Fruit fly (Drosophila melanogaster): ENCODE results near the gene ranshi.

Gene ranshi

DNA sequence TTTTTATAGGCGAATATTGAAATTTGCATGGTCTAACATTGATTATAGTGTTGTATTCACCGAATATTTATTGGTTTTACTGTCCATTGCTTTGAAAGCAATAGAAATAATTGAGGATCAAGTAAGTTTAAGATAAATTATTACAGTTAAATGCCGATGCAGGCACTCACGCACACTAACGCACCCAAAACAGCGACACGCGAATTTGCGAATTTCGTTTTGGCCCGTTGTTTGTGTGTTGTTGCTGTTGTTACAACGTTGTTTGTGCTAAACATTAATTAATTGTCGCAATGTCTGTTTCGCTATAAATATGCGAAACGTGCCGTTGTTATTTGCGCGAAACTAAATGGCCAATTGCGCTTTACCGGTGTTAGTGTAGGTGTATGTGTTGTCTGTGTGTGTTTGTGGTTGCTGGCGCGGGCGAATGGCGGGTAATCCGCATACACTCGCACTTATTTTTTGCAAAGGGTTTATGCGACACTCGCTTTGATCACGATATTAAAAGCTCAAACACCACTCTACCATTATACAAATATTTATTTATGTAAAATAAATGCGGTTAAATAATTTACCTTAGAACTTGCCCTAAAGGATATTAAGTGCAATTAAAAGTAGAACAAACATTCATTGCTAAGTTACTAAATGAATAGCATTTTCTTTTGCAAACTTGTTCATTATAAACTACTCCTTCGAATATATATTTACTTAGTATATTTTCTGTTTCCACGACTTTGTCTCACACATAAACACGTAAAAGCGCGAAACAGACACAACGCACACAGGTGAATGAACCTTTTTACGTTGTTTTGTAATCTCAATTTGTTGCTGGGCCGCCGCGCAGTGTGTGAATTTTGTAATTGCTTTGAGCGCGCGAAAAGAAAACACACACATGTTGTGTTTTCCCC is 18.6 kb upstream of the ranshi start (continued):
- TF ChIP-seq fd85E (GFP tag; optimal IDR thresholded peaks at IDR 0.05), result no peak
- TF ChIP-seq Sox102F (GFP tag; optimal IDR thresholded peaks at IDR 0.05), result peak; percentile 86
- peak; percentile 57; the same call in 1 of the 2 replicates for TF ChIP-seq CG11294 (GFP tag; IDR thresholded peaks at IDR 0.05)
- TF ChIP-seq CG6808 (GFP tag; optimal IDR thresholded peaks at IDR 0.05), result peak; percentile 75
- TF ChIP-seq vri (GFP tag; optimal IDR thresholded peaks at IDR 0.05), result peak; percentile 70
- peak; percentile 68 for TF ChIP-seq CG11762 (GFP tag; optimal IDR thresholded peaks at IDR 0.05; ENCODE audit: insufficient read depth)
- no peak for TF ChIP-seq fkh (GFP tag; optimal IDR thresholded peaks at IDR 0.05)
- TF ChIP-seq CG4318 (GFP tag; optimal IDR thresholded peaks at IDR 0.05), result peak; percentile 67
- peak; percentile 17 for TF ChIP-seq spab (GFP tag; optimal IDR thresholded peaks at IDR 0.05)
- peak; percentile 89 for TF ChIP-seq net (GFP tag; optimal IDR thresholded peaks at IDR 0.05)
- TF ChIP-seq Eip78C (GFP tag), result peak; percentile 96
- peak; percentile 71 for TF ChIP-seq CG8319 (GFP tag; optimal IDR thresholded peaks at IDR 0.05)
- peak; percentile 69 for TF ChIP-seq CG7368 (GFP tag; optimal IDR thresholded peaks at IDR 0.05)
- peak; percentile 63 for TF ChIP-seq fd59A (GFP tag; optimal IDR thresholded peaks at IDR 0.05)
- TF ChIP-seq CG3919 (GFP tag; optimal IDR thresholded peaks at IDR 0.05), result peak; percentile 75
- peak; percentile 1 to 80 for TF ChIP-seq salr (GFP tag; optimal IDR thresholded peaks at IDR 0.05)
- TF ChIP-seq Sox15 (GFP tag; optimal IDR thresholded peaks at IDR 0.05), result peak; percentile 71
- no peak for TF ChIP-seq CG1621 (tag; optimal IDR thresholded peaks at IDR 0.05)

DNA sequence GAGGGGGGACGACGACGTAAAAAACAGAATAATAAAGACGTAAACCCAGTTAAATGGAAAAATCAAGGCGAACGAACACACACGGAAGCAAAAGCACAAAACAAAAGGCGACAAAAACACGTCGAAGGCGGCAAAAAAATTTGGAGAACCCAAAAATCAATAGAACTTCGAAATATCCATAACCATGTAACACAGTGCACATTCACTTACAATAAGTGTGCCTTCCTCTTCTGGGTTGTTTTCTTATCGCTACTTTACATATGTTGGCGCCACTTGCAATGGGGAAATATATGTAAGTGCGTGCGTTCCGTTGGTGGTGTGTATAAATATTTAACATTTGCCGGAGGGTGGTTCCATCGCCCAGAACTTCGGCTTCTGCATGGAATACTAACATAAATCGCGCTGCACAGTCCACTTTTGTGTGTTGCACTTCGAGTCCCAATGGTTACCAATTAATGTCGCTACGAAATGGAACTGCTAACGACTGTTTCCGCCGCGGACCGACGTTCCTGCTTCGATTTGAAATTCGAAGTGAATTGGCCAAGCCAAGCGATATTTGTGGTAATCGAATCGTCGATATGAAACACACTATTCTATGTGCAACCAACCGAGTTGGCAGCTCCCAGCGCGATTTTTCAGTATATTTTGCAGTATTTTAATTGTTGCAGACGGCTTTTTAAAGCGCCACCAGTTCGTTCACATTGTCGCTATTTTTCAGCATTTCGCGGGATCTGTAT is 17.8 kb upstream of the ranshi start, which contains the start of the genes CG9801 and Nasp:
CG9801 (minus strand) TSS at position 542 of the 737 bp plus-strand sequence.
Nasp (plus strand) TSS at position 665 of the 737 bp plus-strand sequence.
- TF ChIP-seq vri (GFP tag; optimal IDR thresholded peaks at IDR 0.05), result peak; percentile 33
- peak; percentile 22 for TF ChIP-seq CG1621 (tag; optimal IDR thresholded peaks at IDR 0.05)
- TF ChIP-seq CG8119 (GFP tag; IDR thresholded peaks at IDR 0.05), result 0 out of 3 replicates have a peak, but pooled peaks have one; percentile 20
- no peak for TF ChIP-seq CG11762 (GFP tag; optimal IDR thresholded peaks at IDR 0.05; ENCODE audit: insufficient read depth)
- peak; percentile 55 for TF ChIP-seq Smox (GFP tag; optimal IDR thresholded peaks at IDR 0.05)
- TF ChIP-seq CG15336 (GFP tag; IDR thresholded peaks at IDR 0.05), result no peak
- peak; percentile 34 for TF ChIP-seq Met (GFP tag; optimal IDR thresholded peaks at IDR 0.05)
- TF ChIP-seq cyc (GFP tag; optimal IDR thresholded peaks at IDR 0.05), result no peak
- TF ChIP-seq esn (GFP tag; optimal IDR thresholded peaks at IDR 0.05), result peak; percentile 4
- TF ChIP-seq Hr39 (GFP tag; optimal IDR thresholded peaks at IDR 0.05), result no peak
- peak; percentile 59; the same call in 2 of the 3 replicates for TF ChIP-seq CG6163 (GFP tag; IDR thresholded peaks at IDR 0.05)
- TF ChIP-seq eg (GFP tag; IDR thresholded peaks at IDR 0.05), result no peak; the same call in 2 of the 3 replicates
- TF ChIP-seq pdm3 (GFP tag; optimal IDR thresholded peaks at IDR 0.05), result peak; percentile 3
- TF ChIP-seq CG9139 (GFP tag; optimal IDR thresholded peaks at IDR 0.05), result peak; percentile 35
- TF ChIP-seq Sox14 (GFP tag; optimal IDR thresholded peaks at IDR 0.05), result peak; percentile 18
- peak; percentile 21 for TF ChIP-seq CG7368 (GFP tag; optimal IDR thresholded peaks at IDR 0.05)
- TF ChIP-seq dac (GFP tag; optimal IDR thresholded peaks at IDR 0.05), result no peak
- peak; percentile 1 for TF ChIP-seq CG32006 (GFP tag; optimal IDR thresholded peaks at IDR 0.05)
- TF ChIP-seq Eip78C (GFP tag), result peak; percentile 64
- TF ChIP-seq CG3032 (tag; optimal IDR thresholded peaks at IDR 0.05), result no peak
- TF ChIP-seq CG31627 (GFP tag; optimal IDR thresholded peaks at IDR 0.05), result peak; percentile 21
- TF ChIP-seq CG8632 (GFP tag; optimal IDR thresholded peaks at IDR 0.05), result no peak
- TF ChIP-seq CG3919 (GFP tag; optimal IDR thresholded peaks at IDR 0.05), result peak; percentile 37
- peak; percentile 45 for TF ChIP-seq lz (GFP tag; optimal IDR thresholded peaks at IDR 0.05)
- TF ChIP-seq svp (GFP tag), result peak; percentile 79
- peak; percentile 4 for TF ChIP-seq CG10669 (GFP tag; optimal IDR thresholded peaks at IDR 0.05)
- TF ChIP-seq topi (GFP tag; optimal IDR thresholded peaks at IDR 0.05), result peak; percentile 26
- TF ChIP-seq Lpt (GFP tag; optimal IDR thresholded peaks at IDR 0.05), result no peak
- peak; percentile 15 for TF ChIP-seq CG6854 (GFP tag; optimal IDR thresholded peaks at IDR 0.05)
- TF ChIP-seq salr (GFP tag; optimal IDR thresholded peaks at IDR 0.05), result no peak
- TF ChIP-seq fd85E (GFP tag; optimal IDR thresholded peaks at IDR 0.05), result peak; percentile 27
- no peak for TF ChIP-seq CG10631 (GFP tag; optimal IDR thresholded peaks at IDR 0.05)
- peak; percentile 5 for TF ChIP-seq Sox102F (GFP tag; optimal IDR thresholded peaks at IDR 0.05)
- TF ChIP-seq Hr38 (GFP tag; optimal IDR thresholded peaks at IDR 0.05), result no peak
- TF ChIP-seq fkh (GFP tag; optimal IDR thresholded peaks at IDR 0.05), result peak; percentile 36
- TF ChIP-seq acj6 (GFP tag; optimal IDR thresholded peaks at IDR 0.05), result no peak

Data from whole organism, prepupa.